Fruit fly (Drosophila melanogaster): ENCODE measurements around the gene CG18284.

CG18284 gene

DNA sequence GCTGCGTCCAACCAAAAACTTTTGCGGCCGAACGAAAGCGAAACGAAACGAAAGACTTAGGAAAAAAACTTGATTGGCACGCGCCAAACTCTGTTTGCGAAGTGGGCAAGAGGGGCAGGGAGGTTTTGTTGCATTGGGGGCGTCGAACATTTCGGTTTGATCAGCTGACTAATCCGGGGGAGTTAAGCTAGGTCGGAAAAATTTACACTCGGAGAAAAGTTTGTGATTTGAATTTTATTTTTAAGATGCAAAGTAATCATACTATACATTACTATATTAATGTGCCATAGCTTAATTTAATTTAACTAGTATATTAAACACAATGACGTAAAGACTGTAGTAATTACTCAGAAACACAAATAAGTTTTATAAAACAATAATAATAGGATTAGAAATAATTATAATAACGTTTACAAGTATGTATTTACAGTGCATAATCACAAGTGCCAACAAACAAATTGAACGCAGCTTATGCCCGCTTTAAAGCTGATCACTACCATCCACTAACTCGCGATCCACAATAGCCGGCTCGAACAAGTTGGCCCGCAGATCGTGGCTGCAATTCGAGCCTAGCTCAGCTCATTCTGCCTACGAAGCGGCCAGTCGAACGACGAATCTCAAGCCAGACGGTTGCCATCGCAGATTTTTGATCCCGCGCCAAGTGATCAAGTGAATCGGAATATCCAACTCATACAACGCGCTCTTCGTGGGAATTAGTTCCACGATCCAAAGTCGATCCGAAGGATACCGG, 17.9 kb downstream of the CG18284 start, which contains the start of gene CG31871 (continued):
- TF ChIP-seq D (optimal IDR thresholded peaks at IDR 0.05) (no peak), D (GFP tag; optimal IDR thresholded peaks at IDR 0.05) (peak; percentile 47), Xbp1 (GFP tag; optimal IDR thresholded peaks at IDR 0.05) (peak; percentile 61), Mad (GFP tag; optimal IDR thresholded peaks at IDR 0.05) (no peak), CG12744 (GFP tag; optimal IDR thresholded peaks at IDR 0.05) (no peak), Ada2b (GFP tag; IDR thresholded peaks at IDR 0.05) (peak; percentile 42), CG7963 (GFP tag; IDR thresholded peaks at IDR 0.05; ENCODE audit: partially characterized antibody) (no peak), CG10654 (GFP tag; optimal IDR thresholded peaks at IDR 0.05) (peak; percentile 44), scrt (GFP tag; optimal IDR thresholded peaks at IDR 0.05) (peak; percentile 42), nerfin-1 (tag; optimal IDR thresholded peaks at IDR 0.05) (no peak), CG4707 (GFP tag; optimal IDR thresholded peaks at IDR 0.05) (no peak), CG10366 (GFP tag; IDR thresholded peaks at IDR 0.05) (peak; percentile 48), CG1792 (GFP tag; optimal IDR thresholded peaks at IDR 0.05) (no peak), Hsf (GFP tag; optimal IDR thresholded peaks at IDR 0.05) (peak; percentile 30), vnd (GFP tag; IDR thresholded peaks at IDR 0.05; ENCODE audit: partially characterized antibody) (no peak), pita (GFP tag; optimal IDR thresholded peaks at IDR 0.05) (no peak), lmd (GFP tag; IDR thresholded peaks at IDR 0.05) (peak; percentile 75), kni (GFP tag; optimal IDR thresholded peaks at IDR 0.05) (peak; percentile 48), onecut (GFP tag; IDR thresholded peaks at IDR 0.05) (peak; percentile 29; the same call in 1 of the 2 replicates), chm (GFP tag; IDR thresholded peaks at IDR 0.05) (0 out of 2 replicates have a peak, but pooled peaks have one; percentile 17), CG18764 (GFP tag; optimal IDR thresholded peaks at IDR 0.05) (peak; percentile 20), zen2 (GFP tag; IDR thresholded peaks at IDR 0.05; ENCODE audit: partially characterized antibody) (no peak), CG2712 (tag; optimal IDR thresholded peaks at IDR 0.05) (peak; percentile 88), CG2889 (GFP tag; IDR thresholded peaks at IDR 0.05) (peak; percentile 34; the same call in 2 of the 3 replicates), CG13424 (tag; optimal IDR thresholded peaks at IDR 0.05) (peak; percentile 86), Med (GFP tag) (peak; percentile 68), Sin3A (optimal IDR thresholded peaks at IDR 0.05) (no peak), CG7987 (GFP tag; optimal IDR thresholded peaks at IDR 0.05) (no peak), CG42726 (GFP tag; IDR thresholded peaks at IDR 0.05; ENCODE audit: partially characterized antibody) (no peak), CG32772 (GFP tag; IDR thresholded peaks at IDR 0.05) (peak; percentile 76), Hey (tag; optimal IDR thresholded peaks at IDR 0.05) (no peak), CG2202 (tag; optimal IDR thresholded peaks at IDR 0.05) (no peak), CG2678 (tag; optimal IDR thresholded peaks at IDR 0.05) (peak; percentile 88), stwl (tag; optimal IDR thresholded peaks at IDR 0.05) (no peak), CG1832 (GFP tag; optimal IDR thresholded peaks at IDR 0.05) (no peak), tup (GFP tag; optimal IDR thresholded peaks at IDR 0.05) (no peak), MTF-1 (GFP tag; optimal IDR thresholded peaks at IDR 0.05; ENCODE audit: borderline replicate concordance) (no peak), Xrp1 (GFP tag; IDR thresholded peaks at IDR 0.05) (peak; percentile 77), pzg (GFP tag; optimal IDR thresholded peaks at IDR 0.05) (no peak), CG18599 (GFP tag; optimal IDR thresholded peaks at IDR 0.05) (peak; percentile 64), zfh1 (GFP tag; IDR thresholded peaks at IDR 0.05) (peak; percentile 67), CG3163 (GFP tag; optimal IDR thresholded peaks at IDR 0.05) (no peak), eve (GFP tag; optimal IDR thresholded peaks at IDR 0.05) (peak in 1 of 2 experiments; percentile 77), Aef1 (GFP tag; IDR thresholded peaks at IDR 0.05) (peak; percentile 44; the same call in 1 of the 3 replicates), Nf-YB (GFP tag; optimal IDR thresholded peaks at IDR 0.05) (peak; percentile 64), Lpt (GFP tag; optimal IDR thresholded peaks at IDR 0.05) (no peak), Doc2 (GFP tag; IDR thresholded peaks at IDR 0.05) (no peak), CG8388 (GFP tag; optimal IDR thresholded peaks at IDR 0.05) (peak; percentile 75), trem (tag; optimal IDR thresholded peaks at IDR 0.05) (peak; percentile 53)
